Worm (Caenorhabditis elegans) whole organism, young adult: ENCODE data around the gene eco-1.

Source experiments
- F10E7.11 ChIP-seq: sonication (generic microtip); optimal IDR thresholded peaks from 2 replicates; lab custom pipeline; 2017; ENCODE audit warnings: mild to moderate bottlenecking, missing genetic modification characterization, moderate library complexity, missing compliant biosample characterization
- F22D6.2 ChIP-seq: sonication (generic microtip); optimal IDR thresholded peaks from 2 replicates; lab custom pipeline; 2016; ENCODE audit warnings: mild to moderate bottlenecking, missing genetic modification characterization, missing compliant biosample characterization
- F37B4.10 ChIP-seq: fragments of 200-800 bp; sonication (Bioruptor generic); IDR thresholded peaks from 2 replicates; pipeline ENCODE4 v1.3.6; 2022; ENCODE audit warnings: missing genetic modification characterization, missing compliant biosample characterization
- F52B5.7 ChIP-seq: sonication (generic microtip); optimal IDR thresholded peaks from 2 replicates; lab custom pipeline; 2016; ENCODE audit warnings: mild to moderate bottlenecking, missing genetic modification characterization, missing compliant biosample characterization
- Y56A3A.18 ChIP-seq: fragments of 200-800 bp; sonication (Bioruptor generic); IDR thresholded peaks from 2 replicates; pipeline ENCODE4 v1.3.6; 2022; ENCODE audit warnings: missing genetic modification reagents, missing genetic modification characterization, missing compliant biosample characterization
- Y67H2A.10 ChIP-seq: fragments of 200-800 bp; sonication (Bioruptor generic); conservative IDR thresholded peaks from 2 replicates; pipeline ENCODE4 v1.3.6; 2022; ENCODE audit warnings: missing genetic modification reagents, missing genetic modification characterization, missing compliant biosample characterization
- ZK185.1 ChIP-seq: sonication (generic microtip); optimal IDR thresholded peaks from 2 replicates; lab custom pipeline; 2016; ENCODE audit warnings: mild to moderate bottlenecking, missing genetic modification characterization, missing compliant biosample characterization; ENCODE audit not compliant: poor library complexity, severe bottlenecking
- attf-5 ChIP-seq: fragments of 200-800 bp; sonication (Bioruptor generic); optimal IDR thresholded peaks from 2 replicates; lab custom pipeline; 2018; ENCODE audit warnings: mild to moderate bottlenecking, missing genetic modification characterization, missing compliant biosample characterization
- attf-6 ChIP-seq: fragments of 200-800 bp; sonication (Bioruptor generic); IDR thresholded peaks from 2 replicates; pipeline ENCODE4 v1.3.6; 2022; ENCODE audit warnings: missing genetic modification reagents, missing genetic modification characterization, missing compliant biosample characterization
- ccch-3 ChIP-seq: fragments of 200-800 bp; sonication (Bioruptor generic); optimal IDR thresholded peaks from 2 replicates; lab custom pipeline; 2018; ENCODE audit warnings: mild to moderate bottlenecking, missing genetic modification characterization, missing compliant biosample characterization
- cebp-1 ChIP-seq, 2 experiments: fragments of 200-800 bp in 1 of 2; sonication (Bioruptor generic) in 1 of 2; sonication (generic microtip) in 1 of 2; IDR thresholded peaks in 1 of 2; optimal IDR thresholded peaks in 1 of 2; 2 replicates each; pipeline versions ENCODE4 v1.3.6 to Lab custom; 2017 to 2022; ENCODE audit warnings: missing compliant biosample characterization in 2 of 2, missing genetic modification characterization in 2 of 2, mild to moderate bottlenecking in 1 of 2, missing genetic modification reagents in 1 of 2, moderate library complexity in 1 of 2
- ceh-27 ChIP-seq: fragments of 200-800 bp; sonication (Bioruptor generic); optimal IDR thresholded peaks from 2 replicates; lab custom pipeline; 2018; ENCODE audit warnings: mild to moderate bottlenecking, missing genetic modification characterization, moderate library complexity, missing compliant biosample characterization
- ceh-79 ChIP-seq: sonication (generic microtip); optimal IDR thresholded peaks from 2 replicates; lab custom pipeline; 2017; ENCODE audit warnings: mild to moderate bottlenecking, missing genetic modification characterization, missing compliant biosample characterization
- ceh-91 ChIP-seq: fragments of 200-800 bp; sonication (Bioruptor generic); IDR thresholded peaks from 2 replicates; pipeline ENCODE4 v1.3.6; 2022; ENCODE audit warnings: missing genetic modification reagents, missing genetic modification characterization, missing compliant biosample characterization
- dpl-1 ChIP-seq: fragments of 150-350 bp; optimal IDR thresholded peaks from 2 replicates; lab custom pipeline; 2014; ENCODE audit warnings: missing biosample characterization, missing genetic modification reagents, missing genetic modification characterization
- efl-1 ChIP-seq: fragments of 150-350 bp; optimal IDR thresholded peaks from 2 replicates; lab custom pipeline; 2014; ENCODE audit warnings: missing biosample characterization, missing genetic modification reagents, missing genetic modification characterization
- egl-18 ChIP-seq: fragments of 200-800 bp; sonication (Bioruptor generic); IDR thresholded peaks from 2 replicates; pipeline ENCODE4 v1.3.6; 2022; ENCODE audit warnings: missing genetic modification reagents, missing genetic modification characterization, missing compliant biosample characterization
- egrh-3 ChIP-seq: fragments of 200-800 bp; sonication (Bioruptor generic); IDR thresholded peaks from 2 replicates; pipeline ENCODE4 v1.3.6; 2022; ENCODE audit warnings: missing genetic modification reagents, missing genetic modification characterization, missing compliant biosample characterization
- gei-17 ChIP-seq: fragments of 200-800 bp; sonication (Bioruptor generic); optimal IDR thresholded peaks from 2 replicates; lab custom pipeline; 2018; ENCODE audit warnings: mild to moderate bottlenecking, missing genetic modification characterization, missing compliant biosample characterization
- lag-1 ChIP-seq: fragments of 200-800 bp; sonication (Bioruptor generic); IDR thresholded peaks from 2 replicates; pipeline ENCODE4 v1.3.6; 2022; ENCODE audit warnings: missing genetic modification reagents, missing genetic modification characterization, missing compliant biosample characterization
- lin-35 ChIP-seq, 3 experiments: fragments of 150-350 bp in 2 of 3; sonication (generic microtip) in 1 of 3; optimal IDR thresholded peaks; 2 replicates each; lab custom pipeline; 2014 to 2018; ENCODE audit warnings: missing biosample characterization in 3 of 3, missing genetic modification characterization in 3 of 3, missing genetic modification reagents in 3 of 3
- lsl-1 ChIP-seq: fragments of 200-800 bp; sonication (Bioruptor generic); optimal IDR thresholded peaks from 2 replicates; lab custom pipeline; 2018; ENCODE audit warnings: mild to moderate bottlenecking, missing genetic modification characterization, moderate library complexity, missing compliant biosample characterization
- madf-3 ChIP-seq: fragments of 200-800 bp; sonication (Bioruptor generic); IDR thresholded peaks from 2 replicates; pipeline ENCODE4 v1.3.6; 2022; ENCODE audit warnings: missing genetic modification reagents, missing genetic modification characterization, missing compliant biosample characterization
- madf-6 ChIP-seq: fragments of 200-800 bp; sonication (Bioruptor generic); IDR thresholded peaks from 2 replicates; pipeline ENCODE4 v1.3.6; 2022; ENCODE audit warnings: missing genetic modification reagents, missing genetic modification characterization, missing compliant biosample characterization
- mel-28 ChIP-seq: sonication (generic microtip); optimal IDR thresholded peaks from 2 replicates; lab custom pipeline; 2016; ENCODE audit warnings: borderline replicate concordance, mild to moderate bottlenecking, missing genetic modification characterization, missing compliant biosample characterization
- mxl-1 ChIP-seq: sonication (generic microtip); optimal IDR thresholded peaks from 2 replicates; lab custom pipeline; 2016; ENCODE audit warnings: missing genetic modification characterization, missing compliant biosample characterization
- nfyb-1 ChIP-seq: fragments of 200-800 bp; sonication (Bioruptor generic); IDR thresholded peaks from 2 replicates; pipeline ENCODE4 v1.3.6; 2022; ENCODE audit warnings: missing genetic modification reagents, missing genetic modification characterization, missing compliant biosample characterization
- nhr-80 ChIP-seq: sonication (generic microtip); optimal IDR thresholded peaks from 2 replicates; lab custom pipeline; 2016; ENCODE audit warnings: missing genetic modification characterization, missing compliant biosample characterization
- nhr-90 ChIP-seq: sonication (generic microtip); optimal IDR thresholded peaks from 2 replicates; lab custom pipeline; 2016; ENCODE audit warnings: missing genotype, mild to moderate bottlenecking, missing genetic modification characterization, missing compliant biosample characterization
- pbrm-1 ChIP-seq: fragments of 200-800 bp; sonication (Bioruptor generic); IDR thresholded peaks from 2 replicates; pipeline ENCODE4 v1.3.6; 2022; ENCODE audit warnings: missing genetic modification reagents, missing genetic modification characterization, missing compliant biosample characterization
- pha-4 ChIP-seq: fragments of 150-350 bp; sonication (generic microtip); optimal IDR thresholded peaks from 2 replicates; lab custom pipeline; 2014; ENCODE audit warnings: missing biosample characterization, missing genetic modification reagents, missing genetic modification characterization
- repo-1 ChIP-seq: sonication (generic microtip); optimal IDR thresholded peaks from 2 replicates; lab custom pipeline; 2017; ENCODE audit warnings: mild to moderate bottlenecking, missing genetic modification characterization, missing compliant biosample characterization
- rpc-1 ChIP-seq, 2 experiments: fragments of 150-350 bp in 1 of 2; sonication (generic microtip) in 1 of 2; optimal IDR thresholded peaks; 2 replicates each; lab custom pipeline; 2014 to 2018; ENCODE audit warnings: missing biosample characterization in 1 of 2, missing genetic modification characterization in 1 of 2, missing genetic modification reagents in 1 of 2, missing genotype in 1 of 2
- sea-2 ChIP-seq: fragments of 200-800 bp; sonication (Bioruptor generic); IDR thresholded peaks from 2 replicates; pipeline ENCODE4 v1.3.6; 2022; ENCODE audit warnings: missing genetic modification characterization, missing compliant biosample characterization
- snpc-4 ChIP-seq, 5 experiments: fragments of 150-350 bp in 1 of 5; sonication (generic microtip) in 4 of 5; optimal IDR thresholded peaks; 2 replicates each; lab custom pipeline; 2014 to 2018; ENCODE audit warnings: missing genetic modification characterization in 5 of 5, missing biosample characterization in 3 of 5, antibody characterized with exemption in 2 of 5, mild to moderate bottlenecking in 2 of 5, missing compliant biosample characterization in 2 of 5, missing genotype in 2 of 5, moderate library complexity in 2 of 5, missing genetic modification reagents in 1 of 5
- somi-1 ChIP-seq: fragments of 200-800 bp; sonication (Bioruptor generic); optimal IDR thresholded peaks from 2 replicates; lab custom pipeline; 2018; ENCODE audit warnings: mild to moderate bottlenecking, missing genetic modification characterization, missing compliant biosample characterization
- sptf-2 ChIP-seq: fragments of 200-800 bp; sonication (Bioruptor generic); optimal IDR thresholded peaks from 2 replicates; lab custom pipeline; 2018; ENCODE audit warnings: mild to moderate bottlenecking, missing genetic modification characterization, missing compliant biosample characterization
- tbp1 ChIP-seq: fragments of 200-800 bp; sonication (Bioruptor generic); optimal IDR thresholded peaks from 2 replicates; lab custom pipeline; 2018; ENCODE audit warnings: mild to moderate bottlenecking, missing genetic modification characterization, missing compliant biosample characterization
- unc-62 ChIP-seq: fragments of 150-350 bp; optimal IDR thresholded peaks from 2 replicates; lab custom pipeline; 2014; ENCODE audit warnings: missing biosample characterization, missing genetic modification reagents, missing genetic modification characterization
- zim-3 ChIP-seq: sonication (generic microtip); optimal IDR thresholded peaks from 2 replicates; lab custom pipeline; 2017; ENCODE audit warnings: mild to moderate bottlenecking, missing genetic modification characterization, moderate library complexity, missing compliant biosample characterization
- ztf-22 ChIP-seq: fragments of 200-800 bp; sonication (Bioruptor generic); optimal IDR thresholded peaks from 2 replicates; lab custom pipeline; 2018; ENCODE audit warnings: mild to moderate bottlenecking, missing genetic modification characterization, moderate library complexity, missing compliant biosample characterization
- ztf-25 ChIP-seq: fragments of 200-800 bp; sonication (Bioruptor generic); IDR thresholded peaks from 2 replicates; pipeline ENCODE4 v1.3.6; 2022; ENCODE audit warnings: missing genetic modification reagents, missing genetic modification characterization, missing compliant biosample characterization

Gene eco-1

DNA sequence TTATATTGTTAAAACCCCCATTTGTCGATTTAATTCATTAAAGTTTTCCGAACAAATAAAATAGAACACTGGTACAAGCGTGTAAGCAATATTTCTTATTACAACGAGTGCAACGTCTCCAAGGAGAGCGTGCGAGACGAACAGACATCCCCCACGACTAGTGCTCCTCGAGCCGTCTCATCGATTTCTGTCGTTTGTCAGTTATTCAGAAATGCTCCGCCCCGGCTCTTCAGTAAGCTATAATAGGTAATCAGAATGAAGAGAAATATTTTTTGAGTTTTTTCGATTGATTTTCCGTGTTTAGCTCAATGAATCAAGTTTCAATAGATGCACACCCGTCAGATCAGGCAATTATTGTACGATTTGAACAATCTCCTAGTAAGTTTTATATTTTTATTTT is 20.2 kb downstream of the eco-1 start, which contains the start of gene kap-1 (continued):
- peak; percentile 21 for TF ChIP-seq ceh-79

DNA sequence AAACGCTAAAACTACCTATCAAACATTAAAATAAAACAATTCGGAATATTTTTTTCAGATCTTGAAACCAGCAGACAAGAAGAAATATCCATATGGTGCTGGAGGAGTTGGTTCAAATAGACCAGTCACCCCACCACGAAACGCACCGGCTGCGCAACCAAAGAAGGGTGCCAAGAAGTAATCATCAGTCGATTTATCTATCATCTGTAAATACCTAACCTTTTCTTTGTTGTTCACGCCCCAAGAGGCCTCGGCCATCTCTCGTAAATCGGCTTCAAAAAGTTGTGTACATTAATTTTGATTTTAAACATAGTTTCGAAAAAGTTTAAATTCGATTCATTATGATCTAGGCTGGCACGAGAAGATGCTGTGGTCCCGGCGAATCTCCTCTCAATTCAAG is 20.9 kb downstream of the eco-1 start:
- TF ChIP-seq lag-1 (GFP tag; lab: Robert Waterston, UW): no peak
- 0 out of 2 replicates have a peak, but pooled peaks have one; percentile 4 for TF ChIP-seq pbrm-1 (GFP tag; lab: Robert Waterston, UW)
- TF ChIP-seq unc-62 (GFP tag; lab: Kevin White, UChicago): no peak
- TF ChIP-seq lsl-1 (GFP tag; lab: Kevin White, UChicago): no peak
- TF ChIP-seq egl-18 (GFP tag; lab: Robert Waterston, UW): no peak
- no peak for TF ChIP-seq pha-4
- no peak for TF ChIP-seq egrh-3 (GFP tag; lab: Robert Waterston, UW)
- 0 out of 2 replicates have a peak, but pooled peaks have one; percentile 22 for TF ChIP-seq madf-3 (GFP tag; lab: Robert Waterston, UW)
- no peak for TF ChIP-seq zim-3
- no peak for TF ChIP-seq nhr-90 (tag; lab: Kevin White, UChicago)
- no peak for TF ChIP-seq lin-35 (GFP tag; optimal IDR thresholded peaks at IDR 0.05; lab: Kevin White, UChicago)
- TF ChIP-seq nhr-80 (tag; lab: Kevin White, UChicago): no peak
- TF ChIP-seq attf-6: no peak
- no peak for TF ChIP-seq attf-5 (GFP tag; lab: Kevin White, UChicago)

- TF ChIP-seq F10E7.11 (tag; lab: Kevin White, UChicago) (no peak), F52B5.7 (no peak), cebp-1 (GFP tag; IDR thresholded peaks at IDR 0.05; lab: Robert Waterston, UW) (no peak), cebp-1 (tag; optimal IDR thresholded peaks at IDR 0.05; lab: Kevin White, UChicago) (peak; percentile 69), nhr-90 (tag; lab: Kevin White, UChicago) (peak; percentile 25), mel-28 (no peak), tbp1 (peak; percentile 54), Y67H2A.10 (GFP tag; lab: Robert Waterston, UW) (peak; percentile 34; the same call in 1 of the 2 replicates), ceh-27 (GFP tag; lab: Kevin White, UChicago) (peak; percentile 69), pha-4 (peak; percentile 3), ztf-25 (GFP tag; lab: Robert Waterston, UW) (no peak), madf-3 (GFP tag; lab: Robert Waterston, UW) (0 out of 2 replicates have a peak, but pooled peaks have one; percentile 34), snpc-4 (GFP tag; optimal IDR thresholded peaks at IDR 0.05; lab: Kevin White, UChicago) (no peak), snpc-4 (tag; optimal IDR thresholded peaks at IDR 0.05; lab: Kevin White, UChicago) (peak in 3 of 4 experiments; percentile 10 to 45 (median 35)), Y56A3A.18 (GFP tag; lab: Robert Waterston, UW) (no peak), ZK185.1 (tag; lab: Kevin White, UChicago) (no peak), ztf-22 (GFP tag; lab: Kevin White, UChicago) (no peak), gei-17 (no peak), somi-1 (GFP tag; lab: Kevin White, UChicago) (no peak), ccch-3 (GFP tag; lab: Kevin White, UChicago) (no peak), dpl-1 (GFP tag; lab: Kevin White, UChicago) (peak; percentile 13), egrh-3 (GFP tag; lab: Robert Waterston, UW) (peak; percentile 60; the same call in 1 of the 2 replicates), rpc-1 (optimal IDR thresholded peaks at IDR 0.05; lab: Kevin White, UChicago) (no peak), rpc-1 (tag; optimal IDR thresholded peaks at IDR 0.05; lab: Kevin White, UChicago) (no peak), zim-3 (no peak), nfyb-1 (peak; percentile 63; the same call in 1 of the 2 replicates), ceh-91 (GFP tag; lab: Robert Waterston, UW) (peak; percentile 36; the same call in 1 of the 2 replicates), efl-1 (GFP tag; lab: Kevin White, UChicago) (peak; percentile 67), madf-6 (GFP tag; lab: Robert Waterston, UW) (peak; percentile 71; the same call in 1 of the 2 replicates), mxl-1 (no peak), lin-35 (GFP tag; optimal IDR thresholded peaks at IDR 0.05; lab: Kevin White, UChicago) (no peak), sea-2 (no peak), F22D6.2 (tag; lab: Kevin White, UChicago) (no peak), F37B4.10 (GFP tag; lab: Robert Waterston, UW) (no peak), lsl-1 (GFP tag; lab: Kevin White, UChicago) (peak; percentile 87), attf-6 (no peak), sptf-2 (no peak), repo-1 (tag; lab: Kevin White, UChicago) (no peak)
Observed at ce11 chrIII:7336214-7336613, 22.7 kb downstream of the eco-1 start, which contains the start of gene gsp-2. Gene gsp-2, plus strand, starts transcription at chrIII:7336587.
